Fruit fly (Drosophila melanogaster) S2 (cell line): ENCODE measurements around the gene CG4988.

Experiments used
- CG8478 ChIP-seq: fragments of >200 bp; optimal IDR thresholded peaks from 2 replicates; lab custom pipeline; 2018
- CTCF ChIP-seq, 2 experiments: fragments of >200 bp; optimal IDR thresholded peaks; 2 replicates each; lab custom pipeline; 2018

The CG4988 gene

dm6 chr2L:11694504-11694903 is at the start of gene CG4988:
Gene CG4988, plus strand, starts transcription at chr2L:11694804.
- TF ChIP-seq CG8478 (lab: Kevin White, UChicago) (no peak), CTCF (optimal IDR thresholded peaks at IDR 0.05; lab: Kevin White, UChicago) (no peak)

DNA sequence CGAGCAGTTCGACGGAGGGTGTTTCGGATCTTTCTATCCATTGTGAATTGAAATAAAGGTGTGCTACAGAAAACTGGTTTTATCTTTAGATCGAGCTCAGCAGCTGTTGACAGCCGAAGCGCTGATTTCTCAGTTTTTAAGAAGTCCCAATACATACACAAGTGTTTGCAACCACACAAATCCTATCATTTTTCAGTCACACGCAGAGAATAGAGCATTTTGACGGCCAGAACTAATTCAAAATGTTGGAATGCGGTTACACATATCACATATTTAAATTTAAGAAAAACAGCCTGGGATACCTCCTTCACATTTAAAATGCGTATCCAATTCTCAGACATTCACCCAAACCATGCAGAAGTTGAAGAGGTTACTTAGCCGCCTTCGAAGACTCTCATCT is 45.9 kb upstream of the CG4988 start, which contains the start of gene CG6614:
TSS of gene CG6614 (minus strand) at position 101 of the 400 bp plus-strand sequence.
- TF ChIP-seq CG8478 (lab: Kevin White, UChicago) (no peak), CTCF (optimal IDR thresholded peaks at IDR 0.05; lab: Kevin White, UChicago) (no peak)

DNA sequence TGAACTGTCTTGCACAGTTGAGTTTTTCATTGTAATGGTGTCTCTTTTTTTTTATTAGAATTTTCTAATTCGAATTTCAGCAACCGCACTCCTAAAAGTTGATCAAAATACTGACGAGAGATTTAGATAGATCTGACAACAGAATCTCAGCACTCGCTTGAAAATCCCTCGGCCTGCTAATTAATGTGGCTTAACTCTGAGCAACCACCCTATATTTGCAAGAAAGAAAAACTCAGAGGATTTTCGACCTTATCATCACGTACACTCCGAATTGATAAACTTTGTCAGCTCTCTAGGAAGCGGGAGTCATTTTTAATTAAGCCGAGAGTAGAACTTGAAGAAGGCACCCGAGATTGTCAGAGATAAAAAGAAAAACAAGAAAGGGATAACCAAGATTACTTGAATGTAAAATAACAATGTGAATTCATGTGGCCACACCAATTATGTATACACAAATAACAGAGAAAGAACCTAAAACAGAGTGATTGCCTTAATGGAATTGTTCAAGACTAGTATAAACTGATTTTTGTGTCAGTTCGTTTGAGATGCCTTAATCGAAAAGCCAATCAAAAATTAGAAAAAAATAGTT is 42.6 kb upstream of the CG4988 start, which contains the start of the genes CG12307 and CG4983:
TSS of gene CG12307 (minus strand) at position 101 of the 589 bp plus-strand sequence.
TSS of gene CG4983 (plus strand) at position 539 of the 589 bp plus-strand sequence.
- TF ChIP-seq CTCF (optimal IDR thresholded peaks at IDR 0.05; lab: Kevin White, UChicago) (no peak), CG8478 (lab: Kevin White, UChicago) (no peak)

DNA sequence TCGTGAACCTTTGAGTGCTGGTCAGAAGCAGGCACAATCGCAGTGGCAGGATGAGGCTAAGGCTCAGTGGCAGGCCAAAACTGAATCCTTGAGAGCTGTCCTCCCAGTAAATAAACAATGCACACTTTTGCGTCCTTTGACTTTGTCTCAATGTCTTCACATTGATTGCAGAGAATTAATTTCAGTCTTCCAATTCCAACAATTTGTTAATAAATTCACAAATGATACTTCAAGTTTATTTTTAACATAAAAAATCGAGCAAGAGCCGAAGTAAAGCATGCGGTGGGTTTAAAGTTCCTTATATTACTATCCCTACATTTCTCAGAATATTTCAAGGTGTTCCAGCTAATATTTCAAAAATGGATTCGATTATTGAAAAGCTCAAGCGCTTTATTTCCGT is 37.5 kb upstream of the CG4988 start, which contains the start of gene CG43167:
TSS of gene CG43167 (plus strand) at position 301 of the 400 bp plus-strand sequence.
- TF ChIP-seq CTCF (optimal IDR thresholded peaks at IDR 0.05; lab: Kevin White, UChicago) (no peak), CG8478 (lab: Kevin White, UChicago) (no peak)

- no peak for TF ChIP-seq CTCF (optimal IDR thresholded peaks at IDR 0.05; lab: Kevin White, UChicago)
- no peak for TF ChIP-seq CG8478 (lab: Kevin White, UChicago)
Observed at dm6 chr2L:11662959-11663358, 31.6 kb upstream of the CG4988 start, which contains the start of gene CG44477. Gene CG44477, plus strand, starts transcription at chr2L:11663259.

dm6 chr2L:11701819-11702218 is 7.2 kb downstream of the CG4988 start:
- TF ChIP-seq CG8478 (lab: Kevin White, UChicago) (no peak), CTCF (optimal IDR thresholded peaks at IDR 0.05; lab: Kevin White, UChicago) (no peak)

- TF ChIP-seq CTCF (optimal IDR thresholded peaks at IDR 0.05; lab: Kevin White, UChicago) (no peak), CG8478 (lab: Kevin White, UChicago) (no peak)
Observed at dm6 chr2L:11735975-11736374, 41.4 kb downstream of the CG4988 start.

- TF ChIP-seq CG8478 (lab: Kevin White, UChicago) (no peak), CTCF (optimal IDR thresholded peaks at IDR 0.05; lab: Kevin White, UChicago) (no peak)
Observed at dm6 chr2L:11737648-11738047, 43.0 kb downstream of the CG4988 start.

DNA sequence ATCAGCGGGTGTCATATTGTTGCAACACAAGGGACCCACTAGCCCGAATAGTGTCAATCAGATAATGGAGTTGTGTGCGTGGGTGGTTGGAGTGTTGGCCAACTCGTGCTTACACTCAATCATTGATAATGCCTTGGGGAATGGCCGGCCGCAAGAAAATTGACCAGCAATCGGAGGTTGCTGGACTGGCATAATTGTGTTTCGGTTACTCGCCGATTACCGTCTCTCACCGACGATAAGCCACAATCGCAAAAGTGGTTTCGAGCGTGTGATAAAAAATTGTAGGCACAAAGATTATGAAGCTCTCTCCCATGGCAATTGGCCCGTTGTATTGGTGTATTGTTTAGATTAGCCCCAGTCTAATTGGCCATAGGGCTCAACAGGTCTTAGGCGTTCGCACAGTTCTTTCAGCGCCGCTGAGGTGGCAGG is 44.0 kb downstream of the CG4988 start, which contains the start of gene Vha100-5:
TSS of gene Vha100-5 (plus strand) at position 395 of the 429 bp plus-strand sequence.
- TF ChIP-seq CTCF (optimal IDR thresholded peaks at IDR 0.05; lab: Kevin White, UChicago) (no peak), CG8478 (lab: Kevin White, UChicago) (no peak)

DNA sequence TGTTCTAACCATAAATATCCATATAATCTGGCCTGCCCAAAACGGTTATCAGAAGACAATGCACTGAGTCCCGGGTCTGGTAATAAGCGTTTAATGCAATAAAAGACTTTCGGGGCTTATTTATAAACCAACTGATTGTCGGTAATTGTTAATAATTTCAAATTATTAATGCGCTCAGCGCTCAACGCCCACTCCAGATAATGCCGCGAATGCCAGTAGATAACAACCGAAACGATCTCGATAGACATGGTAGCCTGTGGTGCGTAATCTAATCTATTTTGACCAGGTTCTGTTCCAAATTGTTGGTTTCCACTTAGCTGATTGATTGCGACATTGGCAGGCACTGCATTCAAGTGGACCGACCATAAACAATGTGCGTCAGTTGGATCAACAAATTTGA is 46.0 kb downstream of the CG4988 start:
- no peak for TF ChIP-seq CTCF (optimal IDR thresholded peaks at IDR 0.05; lab: Kevin White, UChicago)
- no peak for TF ChIP-seq CG8478 (lab: Kevin White, UChicago)
